Fruit fly (Drosophila melanogaster) whole organism, embryonic: Measurements from ENCODE around the gene Uba5.

Source experiments
- BEAF-32 ChIP-seq: fragments of 200-800 bp; sonication (Bioruptor generic); optimal IDR thresholded peaks from 3 replicates; lab custom pipeline; 2017; ENCODE audit warnings: missing biosample characterization, missing genetic modification characterization, mild to moderate bottlenecking, moderate library complexity, missing genetic modification reagents
- Bgb ChIP-seq: fragments of 200-800 bp; sonication (Bioruptor generic); IDR thresholded peaks from 2 replicates; pipeline ENCODE4 v1.3.6; 2022; ENCODE audit warnings: missing biosample characterization, missing genetic modification characterization; ENCODE audit not compliant: partially characterized antibody
- CG11504 ChIP-seq: fragments of 200-800 bp; sonication (Bioruptor generic); optimal IDR thresholded peaks from 3 replicates; lab custom pipeline; 2019; ENCODE audit warnings: missing biosample characterization, mild to moderate bottlenecking, missing genetic modification characterization, moderate library complexity
- CG12659 ChIP-seq: fragments of 200-800 bp; sonication (Bioruptor generic); optimal IDR thresholded peaks from 3 replicates; lab custom pipeline; 2017; ENCODE audit warnings: mild to moderate bottlenecking, missing biosample characterization, missing genetic modification reagents, missing genetic modification characterization
- CG14710 ChIP-seq: fragments of 200-800 bp; sonication (Bioruptor generic); optimal IDR thresholded peaks from 3 replicates; lab custom pipeline; 2019; ENCODE audit warnings: missing biosample characterization, mild to moderate bottlenecking, missing genetic modification characterization, moderate library complexity
- CG15269 ChIP-seq: fragments of 200-800 bp; sonication (Bioruptor generic); optimal IDR thresholded peaks from 2 replicates; lab custom pipeline; 2018; ENCODE audit warnings: missing biosample characterization, mild to moderate bottlenecking, missing genetic modification characterization, moderate library complexity
- CG15479 ChIP-seq: fragments of 200-800 bp; sonication (Bioruptor generic); optimal IDR thresholded peaks from 3 replicates; lab custom pipeline; 2019; ENCODE audit warnings: missing biosample characterization, mild to moderate bottlenecking, missing genetic modification characterization, moderate library complexity
- CG1603 ChIP-seq: fragments of 200-800 bp; sonication (Bioruptor generic); optimal IDR thresholded peaks from 2 replicates; lab custom pipeline; 2019; ENCODE audit warnings: missing biosample characterization, mild to moderate bottlenecking, missing genetic modification characterization, moderate library complexity
- CG1647 ChIP-seq: fragments of 200-800 bp; sonication (Bioruptor generic); optimal IDR thresholded peaks from 3 replicates; lab custom pipeline; 2016; ENCODE audit warnings: missing biosample characterization, missing genetic modification characterization
- CG17359 ChIP-seq: fragments of 200-800 bp; sonication (Bioruptor generic); optimal IDR thresholded peaks from 3 replicates; lab custom pipeline; 2018; ENCODE audit warnings: missing biosample characterization, mild to moderate bottlenecking, missing genetic modification characterization, moderate library complexity
- CG17385 ChIP-seq: fragments of 200-800 bp; sonication (Bioruptor generic); optimal IDR thresholded peaks from 3 replicates; lab custom pipeline; 2018; ENCODE audit warnings: missing biosample characterization, mild to moderate bottlenecking, missing genetic modification characterization
- CG17568 ChIP-seq: fragments of 200-800 bp; sonication (Bioruptor generic); optimal IDR thresholded peaks from 2 replicates; lab custom pipeline; 2018; ENCODE audit warnings: missing biosample characterization, mild to moderate bottlenecking, missing genetic modification characterization, moderate library complexity
- CG17829 ChIP-seq: fragments of 200-800 bp; optimal IDR thresholded peaks from 2 replicates; lab custom pipeline; 2019; ENCODE audit warnings: missing biosample characterization, mild to moderate bottlenecking, missing genetic modification characterization, moderate library complexity
- CG18619 ChIP-seq: fragments of 200-800 bp; sonication (Bioruptor generic); optimal IDR thresholded peaks from 3 replicates; lab custom pipeline; 2017; ENCODE audit warnings: missing biosample characterization, mild to moderate bottlenecking, missing genetic modification characterization
- CG2116 ChIP-seq: fragments of 200-800 bp; sonication (Bioruptor generic); optimal IDR thresholded peaks from 3 replicates; lab custom pipeline; 2018; ENCODE audit warnings: missing biosample characterization, mild to moderate bottlenecking, missing genetic modification characterization
- CG2678 ChIP-seq: fragments of 200-800 bp; sonication (Bioruptor generic); optimal IDR thresholded peaks from 3 replicates; lab custom pipeline; 2019; ENCODE audit warnings: missing biosample characterization, mild to moderate bottlenecking, missing genetic modification characterization, moderate library complexity
- CG30020 ChIP-seq: fragments of 200-800 bp; optimal IDR thresholded peaks from 2 replicates; lab custom pipeline; 2019; ENCODE audit warnings: missing biosample characterization, mild to moderate bottlenecking, missing genetic modification characterization, moderate library complexity
- CG34376 ChIP-seq: fragments of 200-800 bp; sonication (Bioruptor generic); optimal IDR thresholded peaks from 2 replicates; lab custom pipeline; 2018; ENCODE audit warnings: missing biosample characterization, mild to moderate bottlenecking, missing genetic modification characterization
- CG4617 ChIP-seq: fragments of 200-800 bp; sonication (Bioruptor generic); optimal IDR thresholded peaks from 3 replicates; lab custom pipeline; 2016; ENCODE audit warnings: missing biosample characterization, missing genetic modification characterization, borderline replicate concordance
- CG8290 ChIP-seq, 3 experiments: fragments of 200-800 bp; sonication (Bioruptor generic); optimal IDR thresholded peaks; 2 replicates each; lab custom pipeline; 2016 to 2019; ENCODE audit warnings: missing biosample characterization in 3 of 3, missing genetic modification characterization in 3 of 3, mild to moderate bottlenecking in 2 of 3, moderate library complexity in 1 of 3
- CG8924 ChIP-seq: fragments of 200-800 bp; optimal IDR thresholded peaks from 3 replicates; lab custom pipeline; 2019; ENCODE audit warnings: missing biosample characterization, mild to moderate bottlenecking, missing genetic modification characterization, moderate library complexity
- CoRest ChIP-seq: fragments of 200-800 bp; sonication (Bioruptor generic); optimal IDR thresholded peaks from 3 replicates; lab custom pipeline; 2018; ENCODE audit warnings: missing biosample characterization, mild to moderate bottlenecking, missing genetic modification characterization, moderate library complexity
- Ets97D ChIP-seq: fragments of 200-800 bp; sonication (Bioruptor generic); optimal IDR thresholded peaks from 3 replicates; lab custom pipeline; 2016; ENCODE audit warnings: missing biosample characterization, missing genetic modification characterization
- Fer1 ChIP-seq: fragments of 200-800 bp; sonication (Bioruptor generic); optimal IDR thresholded peaks from 2 replicates; lab custom pipeline; 2017; ENCODE audit warnings: missing biosample characterization, mild to moderate bottlenecking, missing genetic modification characterization
- Hand ChIP-seq: fragments of 200-800 bp; sonication (Bioruptor generic); optimal IDR thresholded peaks from 2 replicates; lab custom pipeline; 2017; ENCODE audit warnings: mild to moderate bottlenecking, missing biosample characterization, missing genetic modification reagents, missing genetic modification characterization
- HmgZ ChIP-seq: fragments of 200-800 bp; sonication (Bioruptor generic); optimal IDR thresholded peaks from 2 replicates; lab custom pipeline; 2018; ENCODE audit warnings: missing biosample characterization, mild to moderate bottlenecking, missing genetic modification characterization
- Hmr ChIP-seq: fragments of 200-800 bp; sonication (Bioruptor generic); optimal IDR thresholded peaks from 3 replicates; lab custom pipeline; 2017; ENCODE audit warnings: mild to moderate bottlenecking, missing biosample characterization, missing genetic modification reagents, missing genetic modification characterization
- Kr ChIP-seq: fragments of 200-800 bp; sonication (Bioruptor generic); optimal IDR thresholded peaks from 2 replicates; lab custom pipeline; 2017; ENCODE audit warnings: missing biosample characterization, mild to moderate bottlenecking, missing genetic modification characterization
- Lhr ChIP-seq: fragments of 200-800 bp; sonication (Bioruptor generic); optimal IDR thresholded peaks from 3 replicates; lab custom pipeline; 2017; ENCODE audit warnings: mild to moderate bottlenecking, missing biosample characterization, missing genetic modification reagents, missing genetic modification characterization
- MESR4 ChIP-seq: fragments of 200-800 bp; sonication (Bioruptor generic); optimal IDR thresholded peaks from 2 replicates; lab custom pipeline; 2018; ENCODE audit warnings: missing biosample characterization, mild to moderate bottlenecking, missing genetic modification characterization, moderate library complexity
- Mes4 ChIP-seq: fragments of 200-800 bp; sonication (Bioruptor generic); optimal IDR thresholded peaks from 2 replicates; lab custom pipeline; 2016; ENCODE audit warnings: missing biosample characterization, missing genetic modification characterization
- Sry-δ ChIP-seq: fragments of 200-800 bp; sonication (Bioruptor generic); optimal IDR thresholded peaks from 2 replicates; lab custom pipeline; 2016; ENCODE audit warnings: missing biosample characterization, missing genetic modification characterization
- bcd ChIP-seq: fragments of 200-800 bp; sonication (Bioruptor generic); optimal IDR thresholded peaks from 2 replicates; lab custom pipeline; 2017; ENCODE audit warnings: missing biosample characterization, mild to moderate bottlenecking, missing genetic modification characterization
- cg ChIP-seq: fragments of 200-800 bp; sonication (Bioruptor generic); optimal IDR thresholded peaks from 3 replicates; lab custom pipeline; 2019; ENCODE audit warnings: missing biosample characterization, mild to moderate bottlenecking, missing genetic modification characterization, moderate library complexity
- exex ChIP-seq: fragments of 200-800 bp; sonication (Bioruptor generic); optimal IDR thresholded peaks from 4 replicates; lab custom pipeline; 2018; ENCODE audit warnings: missing biosample characterization, mild to moderate bottlenecking, missing genetic modification characterization, moderate library complexity
- fu2 ChIP-seq: fragments of 200-800 bp; sonication (Bioruptor generic); optimal IDR thresholded peaks from 2 replicates; lab custom pipeline; 2016; ENCODE audit warnings: missing biosample characterization, missing genetic modification characterization
- gfzf ChIP-seq: fragments of 200-800 bp; sonication (Bioruptor generic); optimal IDR thresholded peaks from 2 replicates; lab custom pipeline; 2016; ENCODE audit warnings: missing biosample characterization, mild to moderate bottlenecking, missing genetic modification characterization, moderate library complexity
- grau ChIP-seq: fragments of 200-800 bp; optimal IDR thresholded peaks from 3 replicates; lab custom pipeline; 2019; ENCODE audit warnings: missing biosample characterization, mild to moderate bottlenecking, missing genetic modification characterization, moderate library complexity
- lab ChIP-seq: fragments of 200-800 bp; sonication (Bioruptor generic); optimal IDR thresholded peaks from 3 replicates; lab custom pipeline; 2017; ENCODE audit warnings: missing biosample characterization, missing genetic modification characterization, mild to moderate bottlenecking, moderate library complexity, missing genetic modification reagents
- nerfin-1 ChIP-seq: fragments of 200-800 bp; sonication (Bioruptor generic); optimal IDR thresholded peaks from 3 replicates; lab custom pipeline; 2019; ENCODE audit warnings: missing biosample characterization, mild to moderate bottlenecking, missing genetic modification characterization, moderate library complexity
- odd ChIP-seq: fragments of 200-800 bp; sonication (Bioruptor generic); optimal IDR thresholded peaks from 2 replicates; lab custom pipeline; 2017; ENCODE audit warnings: missing biosample characterization, mild to moderate bottlenecking, missing genetic modification characterization
- pzg ChIP-seq: fragments of 200-800 bp; sonication (Bioruptor generic); optimal IDR thresholded peaks from 3 replicates; lab custom pipeline; 2018; ENCODE audit warnings: missing biosample characterization, mild to moderate bottlenecking, missing genetic modification characterization, moderate library complexity
- sens ChIP-seq: fragments of 200-800 bp; sonication (Bioruptor generic); peaks from one replicate; lab custom pipeline; 2016; ENCODE audit warnings: missing biosample characterization, missing genetic modification characterization
- slou ChIP-seq: fragments of 200-800 bp; sonication (Bioruptor generic); optimal IDR thresholded peaks from 3 replicates; lab custom pipeline; 2016; ENCODE audit warnings: missing biosample characterization, missing genetic modification characterization
- sqz ChIP-seq: fragments of 200-800 bp; sonication (Bioruptor generic); optimal IDR thresholded peaks from 3 replicates; lab custom pipeline; 2018; ENCODE audit warnings: missing biosample characterization, mild to moderate bottlenecking, missing genetic modification characterization
- sug ChIP-seq: fragments of 200-800 bp; optimal IDR thresholded peaks from 2 replicates; lab custom pipeline; 2019; ENCODE audit warnings: missing biosample characterization, mild to moderate bottlenecking, missing genetic modification characterization, moderate library complexity
- wdn ChIP-seq: fragments of 200-800 bp; sonication (Bioruptor generic); IDR thresholded peaks from 2 replicates; pipeline ENCODE4 v1.3.6; 2022; ENCODE audit warnings: missing biosample characterization, missing genetic modification characterization

Uba5 gene

dm6 chrX:11492916-11493590, 9.7 kb downstream of the Uba5 start, which contains the start of gene Drak (continued):
- TF ChIP-seq odd (no peak), exex (tag; lab: Kevin White, UChicago) (peak; percentile 23), pzg (GFP tag; lab: Kevin White, UChicago) (peak; percentile 88), Ets97D (GFP tag; lab: Kevin White, UChicago) (peak; percentile 48), sqz (GFP tag; lab: Kevin White, UChicago) (peak; percentile 63), fu2 (no peak), cg (GFP tag; lab: Kevin White, UChicago) (peak; percentile 67), CG30020 (peak; percentile 41), MESR4 (GFP tag; lab: Kevin White, UChicago) (peak; percentile 41), Bgb (GFP tag; lab: Robert Waterston, UW) (no peak), CG17385 (GFP tag; lab: Kevin White, UChicago) (peak; percentile 73), lab (GFP tag; lab: Kevin White, UChicago) (peak; percentile 43), CG17829 (tag; lab: Kevin White, UChicago) (peak; percentile 25), CG4617 (GFP tag; lab: Kevin White, UChicago) (peak; percentile 40), Hand (GFP tag; lab: Kevin White, UChicago) (peak; percentile 24), CG12659 (GFP tag; lab: Kevin White, UChicago) (peak; percentile 67), sens (peak; percentile 61), nerfin-1 (tag; lab: Kevin White, UChicago) (peak; percentile 36), CG14710 (tag; lab: Kevin White, UChicago) (peak; percentile 59), CG8924 (tag; lab: Kevin White, UChicago) (peak; percentile 11), gfzf (GFP tag; lab: Kevin White, UChicago) (peak; percentile 93), CG18619 (GFP tag; lab: Kevin White, UChicago) (no peak), CG15479 (GFP tag; lab: Kevin White, UChicago) (peak; percentile 39), Lhr (GFP tag; lab: Kevin White, UChicago) (peak; percentile 68), Hmr (GFP tag; lab: Kevin White, UChicago) (peak; percentile 26), CG15269 (tag; lab: Kevin White, UChicago) (peak; percentile 15), bcd (GFP tag; lab: Kevin White, UChicago) (no peak), Mes4 (peak; percentile 23), CG8290 (GFP tag; optimal IDR thresholded peaks at IDR 0.05; lab: Kevin White, UChicago) (no peak), CG8290 (tag; optimal IDR thresholded peaks at IDR 0.05; lab: Kevin White, UChicago) (peak in 1 of 2 experiments; percentile 40), Fer1 (GFP tag; lab: Kevin White, UChicago) (peak; percentile 47), CG1647 (GFP tag; lab: Kevin White, UChicago) (no peak), CG17568 (GFP tag; lab: Kevin White, UChicago) (peak; percentile 25), slou (no peak), grau (tag; lab: Kevin White, UChicago) (peak; percentile 13), CG2678 (tag; lab: Kevin White, UChicago) (peak; percentile 20), CG2116 (peak; percentile 52), BEAF-32 (peak; percentile 44), HmgZ (tag; lab: Kevin White, UChicago) (peak; percentile 20), CG34376 (GFP tag; lab: Kevin White, UChicago) (peak; percentile 14), CG11504 (tag; lab: Kevin White, UChicago) (peak; percentile 17), sug (tag; lab: Kevin White, UChicago) (peak; percentile 19), Sry-δ (GFP tag; lab: Kevin White, UChicago) (peak; percentile 39), CG17359 (tag; lab: Kevin White, UChicago) (peak; percentile 12), Kr (GFP tag; lab: Kevin White, UChicago) (peak; percentile 3), wdn (GFP tag; lab: Robert Waterston, UW) (no peak), CoRest (tag; lab: Kevin White, UChicago) (peak; percentile 28), CG1603 (tag; lab: Kevin White, UChicago) (peak; percentile 31)
